Worm (Caenorhabditis elegans): ENCODE measurements around the gene M153.3.
A peak's percentile ranks its signal among the peaks of the same experiment; 100 is the strongest.

M153.3 gene

ce11 chrX:12179090-12179488 is 36.4 kb downstream of the M153.3 start:
- TF ChIP-seq ama-1 (optimal IDR thresholded peaks at IDR 0.05): no peak
- no peak for TF ChIP-seq F13C5.2 (tag; optimal IDR thresholded peaks at IDR 0.05)
- no peak for TF ChIP-seq hmbx-1 (tag; optimal IDR thresholded peaks at IDR 0.05)
- TF ChIP-seq flt-1 (GFP tag; IDR thresholded peaks at IDR 0.05): no peak
- no peak for TF ChIP-seq hnd-1 (tag; optimal IDR thresholded peaks at IDR 0.05)

DNA sequence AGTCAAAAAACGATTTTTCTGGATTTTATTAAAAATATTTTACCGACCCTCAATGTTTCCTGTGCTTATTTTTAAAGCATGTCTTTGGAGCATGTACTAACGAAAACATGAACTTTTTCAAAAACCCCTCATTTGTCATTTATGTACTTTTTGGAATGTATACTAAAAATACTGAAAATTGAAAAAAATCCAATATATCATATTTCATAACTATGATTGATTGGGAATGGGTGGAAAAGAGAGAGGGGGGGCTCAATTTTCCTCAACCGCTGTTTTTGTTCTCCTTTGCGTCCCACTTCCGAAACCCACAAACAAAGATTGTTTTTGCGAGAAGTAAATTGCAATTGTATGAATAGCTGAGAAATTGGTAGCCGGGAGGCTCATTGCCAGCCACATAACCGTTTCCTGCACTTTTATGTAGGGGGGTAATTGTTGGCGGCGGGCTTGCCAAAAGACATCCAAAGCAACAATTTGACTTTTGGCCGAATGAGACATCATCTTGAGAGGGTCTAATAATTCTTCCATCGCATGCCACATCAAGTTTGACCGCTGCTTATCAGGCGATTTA is 37.2 kb downstream of the M153.3 start:
- TF ChIP-seq hmbx-1 (tag; optimal IDR thresholded peaks at IDR 0.05) (no peak), tbx-37 (GFP tag; conservative IDR thresholded peaks at IDR 0.05) (no peak), hmg-4 (GFP tag; optimal IDR thresholded peaks at IDR 0.05) (peak; percentile 35)

DNA sequence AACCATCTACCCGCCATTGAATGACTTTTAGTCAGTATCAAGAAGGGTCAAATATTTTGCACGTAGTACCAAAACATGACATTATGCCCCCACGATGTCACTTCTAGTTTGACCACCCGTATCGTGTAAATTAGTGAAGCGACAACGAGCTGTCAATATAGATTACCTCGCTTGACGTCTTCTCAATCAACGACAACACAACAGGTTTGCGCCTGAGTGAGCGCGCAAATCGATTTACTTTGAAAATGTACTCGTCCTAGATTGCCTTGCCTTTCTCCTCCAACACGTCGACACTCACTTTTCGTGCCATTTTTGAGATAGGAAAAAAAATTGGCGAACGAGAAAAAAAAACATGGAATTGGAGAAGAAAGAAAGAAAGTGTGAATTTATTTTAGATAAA is 38.0 kb downstream of the M153.3 start:
- no peak for TF ChIP-seq aly-1 (tag; optimal IDR thresholded peaks at IDR 0.05)
- TF ChIP-seq hmg-4 (GFP tag; optimal IDR thresholded peaks at IDR 0.05): no peak
- TF ChIP-seq ama-1 (optimal IDR thresholded peaks at IDR 0.05): no peak
- TF ChIP-seq hmbx-1 (tag; optimal IDR thresholded peaks at IDR 0.05): no peak
- TF ChIP-seq tra-4 (tag; optimal IDR thresholded peaks at IDR 0.05): no peak
- no peak for TF ChIP-seq ets-7 (tag; optimal IDR thresholded peaks at IDR 0.05)
- no peak for TF ChIP-seq B0310.2 (tag; optimal IDR thresholded peaks at IDR 0.05)
- no peak for TF ChIP-seq tbx-11 (GFP tag; IDR thresholded peaks at IDR 0.05)
- no peak for TF ChIP-seq ceh-36 (tag; optimal IDR thresholded peaks at IDR 0.05)
- TF ChIP-seq pes-1 (GFP tag; IDR thresholded peaks at IDR 0.05): no peak
- TF ChIP-seq flt-1 (GFP tag; IDR thresholded peaks at IDR 0.05): no peak
- no peak for TF ChIP-seq F13C5.2 (tag; optimal IDR thresholded peaks at IDR 0.05)
- TF ChIP-seq sea-1 (GFP tag; conservative IDR thresholded peaks at IDR 0.05): no peak
- no peak for TF ChIP-seq tbx-37 (GFP tag; conservative IDR thresholded peaks at IDR 0.05)
- TF ChIP-seq ceh-13 (GFP tag; optimal IDR thresholded peaks at IDR 0.05): no peak
- TF ChIP-seq scrt-1 (GFP tag; IDR thresholded peaks at IDR 0.05): no peak
- no peak for TF ChIP-seq hnd-1 (tag; optimal IDR thresholded peaks at IDR 0.05)

DNA sequence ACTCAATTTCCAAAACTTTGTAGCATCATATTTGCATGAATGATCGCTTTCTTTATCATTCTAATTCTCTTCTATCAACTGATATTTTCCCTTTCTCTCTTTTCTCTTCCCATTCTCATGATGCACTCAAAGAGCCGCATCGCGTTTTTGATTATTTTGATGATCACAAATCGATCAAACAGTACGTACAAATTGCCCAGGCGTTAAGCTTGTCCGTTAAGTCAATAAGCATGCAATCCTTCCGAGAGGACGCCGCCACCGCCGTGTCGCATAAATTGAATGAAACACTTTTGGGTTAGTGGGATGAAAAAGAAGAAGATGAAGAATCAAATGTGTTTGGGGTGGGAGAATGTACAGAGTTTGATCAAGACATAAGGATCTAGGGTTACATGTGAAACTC is 38.9 kb downstream of the M153.3 start:
- TF ChIP-seq aly-1 (tag; optimal IDR thresholded peaks at IDR 0.05) (no peak), hnd-1 (tag; optimal IDR thresholded peaks at IDR 0.05) (no peak), ets-7 (tag; optimal IDR thresholded peaks at IDR 0.05) (no peak), scrt-1 (GFP tag; IDR thresholded peaks at IDR 0.05) (no peak), tbx-11 (GFP tag; IDR thresholded peaks at IDR 0.05) (no peak), pes-1 (GFP tag; IDR thresholded peaks at IDR 0.05) (no peak), hmbx-1 (tag; optimal IDR thresholded peaks at IDR 0.05) (no peak), B0310.2 (tag; optimal IDR thresholded peaks at IDR 0.05) (no peak), flt-1 (GFP tag; IDR thresholded peaks at IDR 0.05) (no peak), tra-4 (tag; optimal IDR thresholded peaks at IDR 0.05) (no peak), ama-1 (optimal IDR thresholded peaks at IDR 0.05) (no peak), ceh-13 (GFP tag; optimal IDR thresholded peaks at IDR 0.05) (no peak), sea-1 (GFP tag; conservative IDR thresholded peaks at IDR 0.05) (no peak)

DNA sequence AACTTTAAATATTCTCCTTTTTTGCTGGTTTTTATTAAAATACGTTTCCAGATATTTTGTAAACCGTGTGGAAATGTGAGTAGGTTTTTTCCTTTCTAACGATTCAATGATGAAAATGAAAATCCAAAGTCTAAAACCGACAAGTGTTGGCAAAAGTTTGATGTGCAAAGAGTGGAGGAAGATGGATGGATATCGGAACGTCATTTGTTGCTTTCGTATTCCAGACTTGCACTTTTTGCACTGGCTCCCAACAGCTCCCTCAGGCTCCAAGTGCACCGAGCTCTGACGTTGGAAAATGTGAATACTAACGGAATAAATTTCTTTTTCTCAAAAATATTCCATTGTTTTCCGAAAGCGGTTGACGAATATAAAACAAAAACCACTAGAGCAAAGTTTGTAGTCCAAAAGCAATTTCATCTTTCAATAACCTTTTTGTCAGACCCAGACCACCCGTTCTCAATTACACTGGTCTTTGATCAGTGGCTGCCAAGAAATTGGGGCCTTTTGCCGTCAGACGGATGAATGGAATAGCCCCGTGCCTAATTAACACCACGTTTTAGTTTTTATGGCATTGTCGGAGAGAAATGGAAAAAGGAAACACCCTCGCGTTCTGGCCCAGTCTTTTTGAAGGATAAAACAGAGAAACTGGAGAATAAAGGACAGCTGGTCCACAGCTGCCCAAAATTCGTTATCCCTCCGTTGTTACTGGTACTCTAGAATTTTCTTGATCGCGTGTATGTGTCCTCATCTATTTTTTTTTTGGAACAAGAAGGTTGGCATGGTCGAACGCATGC is 40.2 kb downstream of the M153.3 start:
- peak; percentile 25 for TF ChIP-seq F13C5.2 (tag; optimal IDR thresholded peaks at IDR 0.05)
- peak; percentile 30; the same call in 1 of the 2 replicates for TF ChIP-seq pes-1 (GFP tag; IDR thresholded peaks at IDR 0.05)
- no peak for TF ChIP-seq ceh-36 (tag; optimal IDR thresholded peaks at IDR 0.05)
- TF ChIP-seq hmbx-1 (tag; optimal IDR thresholded peaks at IDR 0.05): no peak
- TF ChIP-seq hmg-4 (GFP tag; optimal IDR thresholded peaks at IDR 0.05): peak; percentile 2
- TF ChIP-seq tbx-11 (GFP tag; IDR thresholded peaks at IDR 0.05): no peak

DNA sequence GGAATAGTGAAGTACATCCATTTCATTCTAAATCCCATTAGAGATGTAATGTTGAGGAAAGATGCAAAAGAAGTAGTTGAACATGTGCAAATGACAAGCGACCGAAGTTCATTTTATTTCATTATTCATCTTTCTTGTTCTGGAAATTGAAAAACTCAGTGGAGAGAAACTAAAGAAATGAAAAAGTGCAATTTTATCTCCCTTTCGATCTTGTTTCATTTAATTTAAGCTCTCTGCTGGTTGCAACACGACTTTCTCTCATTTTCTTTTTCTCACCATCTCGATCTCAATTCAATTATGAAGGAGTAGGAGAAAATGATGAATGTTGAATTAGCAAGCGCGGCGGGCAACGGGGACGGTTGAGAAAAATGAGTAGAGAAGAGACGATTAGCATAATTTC is 41.7 kb downstream of the M153.3 start:
- TF ChIP-seq hnd-1 (tag; optimal IDR thresholded peaks at IDR 0.05): no peak
- TF ChIP-seq tra-4 (tag; optimal IDR thresholded peaks at IDR 0.05): no peak
- no peak for TF ChIP-seq B0310.2 (tag; optimal IDR thresholded peaks at IDR 0.05)
- no peak for TF ChIP-seq ets-7 (tag; optimal IDR thresholded peaks at IDR 0.05)
- TF ChIP-seq hmg-4 (GFP tag; optimal IDR thresholded peaks at IDR 0.05): no peak
- no peak for TF ChIP-seq hmbx-1 (tag; optimal IDR thresholded peaks at IDR 0.05)
- TF ChIP-seq pes-1 (GFP tag; IDR thresholded peaks at IDR 0.05): no peak
- TF ChIP-seq ama-1 (optimal IDR thresholded peaks at IDR 0.05): no peak
- TF ChIP-seq aly-1 (tag; optimal IDR thresholded peaks at IDR 0.05): no peak
- TF ChIP-seq tbx-11 (GFP tag; IDR thresholded peaks at IDR 0.05): no peak
- no peak for TF ChIP-seq scrt-1 (GFP tag; IDR thresholded peaks at IDR 0.05)
- no peak for TF ChIP-seq sea-1 (GFP tag; conservative IDR thresholded peaks at IDR 0.05)
- TF ChIP-seq tbx-37 (GFP tag; conservative IDR thresholded peaks at IDR 0.05): no peak

DNA sequence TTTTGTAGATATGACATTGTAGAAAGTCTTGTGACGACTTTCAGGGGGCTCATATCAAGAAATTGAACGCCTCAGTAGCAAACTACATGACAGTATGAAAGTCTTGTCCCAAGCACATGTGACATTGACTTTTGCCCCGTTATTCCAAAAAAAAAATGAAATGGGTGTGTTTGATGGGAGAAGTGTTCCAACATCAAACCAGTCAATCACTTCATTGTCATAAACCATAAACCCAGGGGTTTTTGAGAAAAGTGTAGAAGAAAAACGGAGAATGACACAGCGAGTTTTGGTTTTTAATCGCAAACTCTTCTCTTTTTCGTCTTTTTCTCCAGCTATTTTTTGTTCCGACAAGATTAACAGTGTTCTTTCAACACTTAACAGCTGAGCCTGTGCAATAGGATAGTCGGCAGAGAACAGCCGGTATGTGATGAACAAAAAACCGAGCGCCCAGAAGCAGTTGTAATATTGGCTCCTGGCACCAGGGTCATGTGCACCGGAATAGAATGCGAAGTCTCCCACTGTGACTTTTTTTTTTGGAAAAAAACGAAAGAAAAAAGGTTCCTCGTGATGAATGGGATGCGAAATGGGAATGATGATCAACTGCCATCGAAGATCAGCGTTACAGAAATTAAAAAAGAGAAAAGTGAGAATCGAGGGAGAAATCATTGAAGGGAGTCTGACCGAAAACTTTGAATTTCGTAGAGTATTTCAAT is 43.3 kb downstream of the M153.3 start:
- TF ChIP-seq ets-7 (tag; optimal IDR thresholded peaks at IDR 0.05) (no peak), aly-1 (tag; optimal IDR thresholded peaks at IDR 0.05) (no peak), scrt-1 (GFP tag; IDR thresholded peaks at IDR 0.05) (no peak), pes-1 (GFP tag; IDR thresholded peaks at IDR 0.05) (no peak), hmg-4 (GFP tag; optimal IDR thresholded peaks at IDR 0.05) (no peak), tbx-11 (GFP tag; IDR thresholded peaks at IDR 0.05) (no peak), tbx-37 (GFP tag; conservative IDR thresholded peaks at IDR 0.05) (no peak), F13C5.2 (tag; optimal IDR thresholded peaks at IDR 0.05) (no peak), ceh-13 (GFP tag; optimal IDR thresholded peaks at IDR 0.05) (no peak), hmbx-1 (tag; optimal IDR thresholded peaks at IDR 0.05) (no peak), B0310.2 (tag; optimal IDR thresholded peaks at IDR 0.05) (no peak), flt-1 (GFP tag; IDR thresholded peaks at IDR 0.05) (no peak), sea-1 (GFP tag; conservative IDR thresholded peaks at IDR 0.05) (no peak), ama-1 (optimal IDR thresholded peaks at IDR 0.05) (no peak), tra-4 (tag; optimal IDR thresholded peaks at IDR 0.05) (no peak), ceh-36 (tag; optimal IDR thresholded peaks at IDR 0.05) (no peak)

Measured in whole organism, early embryonic.